Fruit fly (Drosophila melanogaster): ENCODE data around the gene Mal-B2.

Mal-B2 gene

DNA sequence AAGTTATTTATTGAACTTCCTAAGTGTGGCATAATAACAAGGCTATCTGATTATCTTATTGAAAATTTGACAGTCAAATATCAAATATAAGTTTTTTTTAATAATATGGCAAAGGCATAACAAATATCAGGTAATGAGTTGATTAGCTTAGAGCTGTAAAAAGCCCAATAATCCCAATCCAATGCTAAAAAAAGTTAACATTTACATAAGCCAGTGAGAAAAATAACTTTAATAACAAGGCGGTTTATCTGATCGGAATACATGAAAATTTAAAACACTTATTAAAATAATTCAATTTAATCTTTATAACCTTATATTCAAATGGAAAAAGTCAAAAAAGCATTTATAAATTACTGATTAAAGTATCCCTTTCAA, 41.4 kb upstream of the Mal-B2 start:
- peak; percentile 32 for TF ChIP-seq toe (GFP tag; optimal IDR thresholded peaks at IDR 0.05)
- TF ChIP-seq Mnt (GFP tag; optimal IDR thresholded peaks at IDR 0.05), result no peak
- TF ChIP-seq pad (GFP tag; optimal IDR thresholded peaks at IDR 0.05), result no peak

dm6 chr2L:11808702-11809583, 40.8 kb upstream of the Mal-B2 start, which contains the start of gene crol:
TSS of gene crol (minus strand) at chr2L:11809438.
- TF ChIP-seq ovo (GFP tag; optimal IDR thresholded peaks at IDR 0.05) (no peak), cnc (optimal IDR thresholded peaks at IDR 0.05) (no peak), kay (GFP tag; ENCODE audit: borderline replicate concordance) (no peak), CG1620 (GFP tag; optimal IDR thresholded peaks at IDR 0.05) (no peak), bab1 (GFP tag; optimal IDR thresholded peaks at IDR 0.05) (no peak), Crg-1 (GFP tag; optimal IDR thresholded peaks at IDR 0.05) (no peak), CG12768 (GFP tag; optimal IDR thresholded peaks at IDR 0.05) (no peak), tj (GFP tag; optimal IDR thresholded peaks at IDR 0.05) (peak; percentile 13), CG33017 (tag; optimal IDR thresholded peaks at IDR 0.05) (no peak), cic (GFP tag; optimal IDR thresholded peaks at IDR 0.05) (peak; percentile 66), CG7101 (tag; optimal IDR thresholded peaks at IDR 0.05) (peak; percentile 25), CG14711 (tag; optimal IDR thresholded peaks at IDR 0.05) (peak; percentile 28), toe (GFP tag; optimal IDR thresholded peaks at IDR 0.05) (no peak), CG7045 (GFP tag; optimal IDR thresholded peaks at IDR 0.05) (no peak), Hr96 (GFP tag; optimal IDR thresholded peaks at IDR 0.05) (no peak), CG11617 (GFP tag; optimal IDR thresholded peaks at IDR 0.05) (no peak), CG5204 (GFP tag; optimal IDR thresholded peaks at IDR 0.05) (no peak), pad (GFP tag; optimal IDR thresholded peaks at IDR 0.05) (no peak), Mnt (GFP tag; optimal IDR thresholded peaks at IDR 0.05) (peak; percentile 8), Clk (GFP tag; optimal IDR thresholded peaks at IDR 0.05) (no peak)

- TF ChIP-seq kay (GFP tag; ENCODE audit: borderline replicate concordance), result peak; percentile 94
- TF ChIP-seq CG14711 (tag; optimal IDR thresholded peaks at IDR 0.05), result no peak
These were observed 39.9 kb upstream of the Mal-B2 start for dm6 chr2L:11809823-11810222.

DNA sequence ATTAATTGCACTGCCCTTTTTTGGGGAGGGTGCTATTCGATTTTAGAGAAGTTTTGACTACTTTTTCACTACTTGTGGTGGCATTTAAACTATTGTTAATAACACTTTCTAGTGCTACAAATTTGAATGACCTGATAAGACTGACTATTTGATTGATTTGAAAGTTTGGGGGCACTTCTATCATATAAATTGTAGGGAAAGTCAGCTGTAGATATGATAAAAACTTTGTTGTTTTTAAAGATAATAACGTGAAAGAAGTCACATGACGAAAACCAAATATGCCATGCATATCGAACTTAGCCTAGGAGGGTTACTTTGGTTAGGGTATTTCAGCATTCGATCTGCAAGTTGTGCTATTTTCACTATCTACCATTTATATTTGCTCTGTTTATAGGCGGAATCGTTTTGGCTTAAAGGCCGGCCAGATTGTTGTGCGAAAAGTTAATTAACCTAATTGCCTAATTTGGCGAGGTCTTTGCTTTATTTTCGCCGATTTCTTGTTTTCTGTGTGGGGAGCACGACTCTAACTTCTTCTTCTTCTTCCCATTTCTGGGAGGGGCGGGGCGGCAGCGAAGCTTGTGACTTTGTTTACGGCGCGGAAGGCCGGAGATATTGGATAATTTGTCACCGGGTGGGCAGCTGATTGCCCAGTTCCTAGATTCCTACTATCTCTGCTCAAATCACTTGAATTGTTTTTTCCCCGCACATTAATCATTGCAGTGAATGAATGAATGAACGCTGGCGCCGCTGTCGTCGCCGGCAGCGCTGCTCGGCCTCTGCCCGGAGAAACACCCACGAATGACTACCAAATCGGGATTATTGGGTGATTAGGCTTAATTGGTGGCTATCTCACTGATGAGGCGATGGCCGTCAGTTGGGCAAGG, 36.7 kb upstream of the Mal-B2 start:
- no peak for TF ChIP-seq bab1 (GFP tag; optimal IDR thresholded peaks at IDR 0.05)
- TF ChIP-seq Crg-1 (GFP tag; optimal IDR thresholded peaks at IDR 0.05), result no peak
- peak; percentile 36 for TF ChIP-seq CG12768 (GFP tag; optimal IDR thresholded peaks at IDR 0.05)
- TF ChIP-seq CG1620 (GFP tag; optimal IDR thresholded peaks at IDR 0.05), result no peak
- no peak for TF ChIP-seq CG11617 (GFP tag; optimal IDR thresholded peaks at IDR 0.05)
- TF ChIP-seq cnc (optimal IDR thresholded peaks at IDR 0.05), result no peak
- TF ChIP-seq CG7101 (tag; optimal IDR thresholded peaks at IDR 0.05), result no peak

- TF ChIP-seq CG1620 (GFP tag; optimal IDR thresholded peaks at IDR 0.05), result no peak
- no peak for TF ChIP-seq cnc (optimal IDR thresholded peaks at IDR 0.05)
- TF ChIP-seq kay (GFP tag; ENCODE audit: borderline replicate concordance), result peak; percentile 11
- no peak for TF ChIP-seq CG7101 (tag; optimal IDR thresholded peaks at IDR 0.05)
- no peak for TF ChIP-seq CG12768 (GFP tag; optimal IDR thresholded peaks at IDR 0.05)
These were observed 36.1 kb upstream of the Mal-B2 start, which contains the start of gene CycY for dm6 chr2L:11813665-11814087. TSS of gene CycY (minus strand) at chr2L:11813780.

dm6 chr2L:11816376-11816775, 33.4 kb upstream of the Mal-B2 start:
- TF ChIP-seq cic (GFP tag; optimal IDR thresholded peaks at IDR 0.05), result no peak
- peak; percentile 21 for TF ChIP-seq pad (GFP tag; optimal IDR thresholded peaks at IDR 0.05)
- no peak for TF ChIP-seq ovo (GFP tag; optimal IDR thresholded peaks at IDR 0.05)
- TF ChIP-seq CG1620 (GFP tag; optimal IDR thresholded peaks at IDR 0.05), result peak; percentile 22
- TF ChIP-seq toe (GFP tag; optimal IDR thresholded peaks at IDR 0.05), result no peak
- TF ChIP-seq CG7045 (GFP tag; optimal IDR thresholded peaks at IDR 0.05), result peak; percentile 55
- peak; percentile 61 for TF ChIP-seq Hr96 (GFP tag; optimal IDR thresholded peaks at IDR 0.05)
- peak; percentile 32 for TF ChIP-seq bab1 (GFP tag; optimal IDR thresholded peaks at IDR 0.05)
- no peak for TF ChIP-seq Crg-1 (GFP tag; optimal IDR thresholded peaks at IDR 0.05)
- TF ChIP-seq CG14711 (tag; optimal IDR thresholded peaks at IDR 0.05), result no peak
- no peak for TF ChIP-seq CG12768 (GFP tag; optimal IDR thresholded peaks at IDR 0.05)
- TF ChIP-seq CG5204 (GFP tag; optimal IDR thresholded peaks at IDR 0.05), result peak; percentile 33

Data from whole organism, adult.